Worm (Caenorhabditis elegans): ENCODE data around the gene lips-15.

The lips-15 gene

DNA sequence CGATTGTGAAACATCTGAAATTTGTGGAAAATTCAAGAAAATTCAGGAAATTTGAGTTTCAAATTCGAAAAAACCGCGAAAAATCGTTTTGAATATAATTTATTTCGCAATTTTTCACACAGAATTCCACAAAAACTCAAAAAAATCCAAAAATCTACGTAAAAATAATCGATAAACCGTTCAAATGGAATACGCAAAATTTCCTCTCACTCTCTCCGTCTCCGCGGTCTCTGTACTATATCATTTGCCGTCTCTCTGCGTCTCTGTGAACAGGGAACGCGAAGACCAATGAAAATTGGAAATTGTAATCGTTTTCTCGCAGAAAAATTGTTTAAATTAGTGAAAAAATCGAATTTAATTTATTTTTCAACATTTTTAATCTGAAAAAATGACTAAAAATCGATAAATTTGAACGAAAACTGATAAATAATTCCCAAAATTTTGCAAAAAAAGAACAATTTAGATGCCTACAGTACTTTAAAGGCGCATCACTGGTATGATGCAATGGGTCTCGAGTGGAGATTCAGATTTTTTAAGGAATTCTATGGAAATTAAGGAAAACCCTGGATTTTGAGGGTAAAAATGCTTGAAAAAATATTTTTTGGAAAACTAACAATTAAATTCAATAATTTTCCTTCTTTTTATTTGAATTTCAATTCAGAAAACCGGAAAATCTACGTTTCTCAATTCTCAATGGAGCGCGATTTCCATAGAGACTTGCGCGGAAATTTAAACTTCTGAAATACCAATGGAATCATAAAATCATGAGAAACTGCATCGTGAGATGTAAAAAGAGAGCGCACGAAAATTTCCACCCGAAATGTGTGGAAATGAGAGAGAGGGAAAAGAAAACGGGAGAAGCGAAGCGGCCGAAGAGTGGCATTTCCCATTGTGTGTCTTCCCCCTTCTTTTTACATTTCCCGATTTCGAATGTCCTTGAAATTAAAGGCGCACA is at the start of gene lips-15, which contains the start of gene ceh-100:
Gene lips-15 (plus strand): TSS at position 720 of the 955 bp plus-strand sequence.
Gene ceh-100 (minus strand): TSS at position 14 of the 955 bp plus-strand sequence.
- TF ChIP-seq sdc-2 (tag; optimal IDR thresholded peaks at IDR 0.05) (no peak), ceh-34 (tag; optimal IDR thresholded peaks at IDR 0.05) (peak; percentile 28), nfya-1 (tag; optimal IDR thresholded peaks at IDR 0.05) (peak; percentile 10), nhr-232 (tag; optimal IDR thresholded peaks at IDR 0.05) (no peak), hlh-30 (tag; optimal IDR thresholded peaks at IDR 0.05; ENCODE audit: insufficient read depth) (no peak), ceh-48 (tag; optimal IDR thresholded peaks at IDR 0.05) (peak; percentile 17), tbx-2 (tag; optimal IDR thresholded peaks at IDR 0.05) (peak; percentile 34), ceh-22 (tag; optimal IDR thresholded peaks at IDR 0.05) (no peak), sox-2 (GFP tag; IDR thresholded peaks at IDR 0.05) (no peak), ceh-31 (tag; optimal IDR thresholded peaks at IDR 0.05) (peak; percentile 68)

DNA sequence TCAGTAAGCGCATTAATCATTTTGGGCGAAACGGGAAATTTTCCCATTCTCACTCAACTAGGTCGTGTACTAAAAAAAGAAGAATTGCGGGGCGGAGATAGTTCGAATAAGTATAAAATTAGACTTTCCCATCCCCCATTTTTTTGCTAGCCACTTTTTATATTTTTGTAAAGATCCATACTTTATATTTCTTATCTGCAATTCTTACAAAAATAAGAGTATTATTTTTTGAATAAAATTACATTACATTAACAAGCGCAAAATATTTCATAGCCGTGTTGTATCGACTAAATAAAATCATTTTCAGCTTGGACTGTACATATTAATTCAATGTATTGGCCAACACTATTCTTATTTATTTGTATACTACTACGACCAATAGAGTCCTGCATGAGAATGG is 48.6 kb upstream of the lips-15 start, which contains the start of gene F49C5.11:
Gene F49C5.11 (plus strand): TSS at position 301 of the 400 bp plus-strand sequence.
- no peak for TF ChIP-seq sox-4 (tag; optimal IDR thresholded peaks at IDR 0.05)
- no peak for TF ChIP-seq fkh-6 (tag; optimal IDR thresholded peaks at IDR 0.05)
- no peak for TF ChIP-seq F13H6.1 (tag; optimal IDR thresholded peaks at IDR 0.05)
- no peak for TF ChIP-seq K09A11.1 (tag; optimal IDR thresholded peaks at IDR 0.05; ENCODE audit: insufficient read depth)
- TF ChIP-seq K02D7.2 (tag; optimal IDR thresholded peaks at IDR 0.05) = no peak
- no peak for TF ChIP-seq tbx-2 (tag; optimal IDR thresholded peaks at IDR 0.05)
- no peak for TF ChIP-seq ets-4 (tag; optimal IDR thresholded peaks at IDR 0.05)
- no peak for TF ChIP-seq unc-42 (tag; optimal IDR thresholded peaks at IDR 0.05)
- TF ChIP-seq nfya-1 (tag; optimal IDR thresholded peaks at IDR 0.05) = no peak
- no peak for TF ChIP-seq zip-5 (tag; optimal IDR thresholded peaks at IDR 0.05)
- TF ChIP-seq ceh-6 (GFP tag; optimal IDR thresholded peaks at IDR 0.05) = no peak
- TF ChIP-seq tbx-7 (tag; optimal IDR thresholded peaks at IDR 0.05) = no peak
- TF ChIP-seq pha-2 (tag; optimal IDR thresholded peaks at IDR 0.05) = no peak
- no peak for TF ChIP-seq unc-86 (tag; optimal IDR thresholded peaks at IDR 0.05)
- TF ChIP-seq Y22D7AL.16 (tag; optimal IDR thresholded peaks at IDR 0.05) = no peak
- no peak for TF ChIP-seq ceh-31 (tag; optimal IDR thresholded peaks at IDR 0.05)

DNA sequence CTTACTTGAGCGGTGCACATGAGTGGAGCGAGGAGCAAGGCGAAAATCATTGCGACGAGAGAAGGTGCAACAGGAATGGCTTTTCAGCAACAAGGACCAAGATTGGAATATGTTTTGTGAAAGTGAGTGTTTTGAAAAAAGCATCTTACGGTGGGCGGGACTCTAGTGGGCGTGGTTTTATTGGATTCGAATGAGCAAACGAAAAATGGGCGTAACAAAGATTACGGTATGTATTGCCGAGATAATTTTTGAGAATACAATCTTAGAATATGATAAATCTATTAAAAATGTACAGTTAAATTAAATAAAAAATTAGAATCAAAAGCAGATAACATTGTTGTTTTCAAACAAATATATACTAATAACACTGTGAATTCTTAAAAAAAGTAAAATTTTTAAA is 44.0 kb upstream of the lips-15 start, which contains the start of gene F49C5.12:
Gene F49C5.12 (minus strand): TSS at position 101 of the 400 bp plus-strand sequence.
- TF ChIP-seq tbx-2 (tag; optimal IDR thresholded peaks at IDR 0.05) (no peak), odd-2 (tag; optimal IDR thresholded peaks at IDR 0.05) (no peak), dmd-4 (tag; optimal IDR thresholded peaks at IDR 0.05; ENCODE audit: borderline replicate concordance) (no peak), K09A11.1 (tag; optimal IDR thresholded peaks at IDR 0.05; ENCODE audit: insufficient read depth) (no peak), unc-3 (GFP tag; conservative IDR thresholded peaks at IDR 0.05) (no peak), unc-3 (tag; optimal IDR thresholded peaks at IDR 0.05) (no peak), hlh-30 (tag; optimal IDR thresholded peaks at IDR 0.05; ENCODE audit: insufficient read depth) (no peak), elt-2 (tag; optimal IDR thresholded peaks at IDR 0.05) (no peak), pqm-1 (tag; optimal IDR thresholded peaks at IDR 0.05) (no peak), ceh-9 (tag; optimal IDR thresholded peaks at IDR 0.05) (no peak), pha-4 (tag; optimal IDR thresholded peaks at IDR 0.05) (no peak), hlh-8 (tag; optimal IDR thresholded peaks at IDR 0.05) (no peak), ceh-22 (tag; optimal IDR thresholded peaks at IDR 0.05) (no peak), nhr-232 (tag; optimal IDR thresholded peaks at IDR 0.05) (no peak), C38D4.7 (GFP tag; optimal IDR thresholded peaks at IDR 0.05) (no peak), ceh-19 (GFP tag; optimal IDR thresholded peaks at IDR 0.05) (no peak), eyg-1 (tag; optimal IDR thresholded peaks at IDR 0.05) (no peak), hlh-6 (tag; optimal IDR thresholded peaks at IDR 0.05) (no peak)

Data from whole organism, late embryonic.